Worm (Caenorhabditis elegans) whole organism, early embryonic: ENCODE results near the gene clec-230.

Source experiments
- B0310.2 ChIP-seq: sonication (generic microtip); optimal IDR thresholded peaks from 2 replicates; lab custom pipeline; 2016; ENCODE audit warnings: mild to moderate bottlenecking, missing genetic modification characterization, missing compliant biosample characterization
- F13C5.2 ChIP-seq: sonication (generic microtip); optimal IDR thresholded peaks from 2 replicates; lab custom pipeline; 2017; ENCODE audit warnings: mild to moderate bottlenecking, missing genetic modification characterization, inconsistent platforms, missing compliant biosample characterization
- aly-1 ChIP-seq: sonication (generic microtip); optimal IDR thresholded peaks from 2 replicates; lab custom pipeline; 2016; ENCODE audit warnings: missing genetic modification characterization, missing compliant biosample characterization
- ama-1 ChIP-seq: fragments of 150-350 bp; optimal IDR thresholded peaks from 2 replicates; lab custom pipeline; 2014
- ceh-13 ChIP-seq: fragments of 200-800 bp; sonication (Bioruptor generic); optimal IDR thresholded peaks from 2 replicates; lab custom pipeline; 2018; ENCODE audit warnings: mild to moderate bottlenecking, missing genetic modification characterization, missing compliant biosample characterization
- ceh-36 ChIP-seq: sonication (generic microtip); optimal IDR thresholded peaks from 2 replicates; lab custom pipeline; 2016; ENCODE audit warnings: missing genetic modification characterization, inconsistent platforms, missing compliant biosample characterization
- ets-7 ChIP-seq: sonication (generic microtip); optimal IDR thresholded peaks from 2 replicates; lab custom pipeline; 2016; ENCODE audit warnings: missing genotype, missing genetic modification characterization, missing compliant biosample characterization
- flt-1 ChIP-seq: fragments of 200-800 bp; sonication (Bioruptor generic); IDR thresholded peaks from 2 replicates; pipeline ENCODE4 v1.3.6; 2022; ENCODE audit warnings: missing genetic modification characterization, missing compliant biosample characterization
- hmbx-1 ChIP-seq: sonication (generic microtip); optimal IDR thresholded peaks from 2 replicates; lab custom pipeline; 2016; ENCODE audit warnings: mild to moderate bottlenecking, missing genetic modification characterization, missing compliant biosample characterization
- hmg-4 ChIP-seq: fragments of 200-800 bp; sonication (Bioruptor generic); optimal IDR thresholded peaks from 2 replicates; lab custom pipeline; 2018; ENCODE audit warnings: mild to moderate bottlenecking, missing genetic modification characterization, missing compliant biosample characterization
- hnd-1 ChIP-seq: sonication (generic microtip); optimal IDR thresholded peaks from 2 replicates; lab custom pipeline; 2016; ENCODE audit warnings: missing genetic modification characterization, missing compliant biosample characterization
- pes-1 ChIP-seq: fragments of 200-800 bp; sonication (Bioruptor generic); IDR thresholded peaks from 2 replicates; pipeline ENCODE4 v1.3.6; 2022; ENCODE audit warnings: missing genetic modification reagents, missing genetic modification characterization, missing compliant biosample characterization
- scrt-1 ChIP-seq: fragments of 200-800 bp; sonication (Bioruptor generic); IDR thresholded peaks from 2 replicates; pipeline ENCODE4 v1.3.6; 2022; ENCODE audit warnings: missing genetic modification characterization, missing compliant biosample characterization
- sea-1 ChIP-seq: fragments of 200-800 bp; sonication (Bioruptor generic); conservative IDR thresholded peaks from 2 replicates; pipeline ENCODE4 v1.3.6; 2022; ENCODE audit warnings: missing genetic modification characterization, missing compliant biosample characterization
- tbx-11 ChIP-seq: fragments of 200-800 bp; sonication (Bioruptor generic); IDR thresholded peaks from 2 replicates; pipeline ENCODE4 v1.3.6; 2022; ENCODE audit warnings: missing genetic modification characterization, missing compliant biosample characterization
- tbx-37 ChIP-seq: fragments of 200-800 bp; sonication (Bioruptor generic); conservative IDR thresholded peaks from 2 replicates; pipeline ENCODE4 v1.3.6; 2022; ENCODE audit warnings: missing genetic modification reagents, missing genetic modification characterization, missing compliant biosample characterization
- tra-4 ChIP-seq: sonication (generic microtip); optimal IDR thresholded peaks from 2 replicates; lab custom pipeline; 2017; ENCODE audit warnings: missing genetic modification characterization, missing compliant biosample characterization

The clec-230 gene

DNA sequence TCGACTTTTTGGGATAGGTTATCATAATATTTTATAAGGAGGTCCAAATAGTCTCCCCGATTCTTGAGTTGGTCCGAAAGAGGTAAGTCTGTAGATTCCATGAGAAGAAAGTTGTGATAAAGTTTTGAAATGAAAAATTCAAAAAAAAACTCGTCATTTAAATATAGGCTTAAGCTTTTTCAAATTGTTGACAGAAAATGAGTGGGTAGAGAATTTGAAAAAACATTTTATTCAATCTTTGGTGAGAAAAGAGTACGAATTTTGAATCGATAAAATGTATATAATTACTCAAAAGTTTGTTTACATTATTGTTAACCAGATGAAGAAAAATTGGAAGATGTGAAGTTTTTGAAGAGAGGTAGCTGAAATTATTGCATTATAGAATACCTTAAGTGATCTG is 43.4 kb downstream of the clec-230 start, which contains the start of gene T26H8.5:
Gene T26H8.5, minus strand, starts transcription at position 101 of the 400 bp plus-strand sequence.
- no peak for TF ChIP-seq scrt-1 (GFP tag; lab: Robert Waterston, UW)
- no peak for TF ChIP-seq aly-1
- TF ChIP-seq hmbx-1 (tag; lab: Kevin White, UChicago): no peak
- no peak for TF ChIP-seq ama-1 (lab: Kevin White, UChicago)
- TF ChIP-seq hmg-4 (GFP tag; lab: Kevin White, UChicago): no peak
- TF ChIP-seq sea-1 (GFP tag; lab: Robert Waterston, UW): no peak
- no peak for TF ChIP-seq tbx-11 (GFP tag; lab: Robert Waterston, UW)
- no peak for TF ChIP-seq hnd-1 (tag; lab: Kevin White, UChicago)
- TF ChIP-seq tra-4 (tag; lab: Kevin White, UChicago): no peak
- TF ChIP-seq ceh-13 (GFP tag; lab: Kevin White, UChicago): no peak
- no peak for TF ChIP-seq ets-7 (tag; lab: Kevin White, UChicago)
- no peak for TF ChIP-seq flt-1 (GFP tag; lab: Robert Waterston, UW)
- TF ChIP-seq ceh-36 (tag; lab: Kevin White, UChicago): no peak
- no peak for TF ChIP-seq F13C5.2
- no peak for TF ChIP-seq tbx-37 (GFP tag; lab: Robert Waterston, UW)
- TF ChIP-seq B0310.2: no peak
- no peak for TF ChIP-seq pes-1 (GFP tag; lab: Robert Waterston, UW)

DNA sequence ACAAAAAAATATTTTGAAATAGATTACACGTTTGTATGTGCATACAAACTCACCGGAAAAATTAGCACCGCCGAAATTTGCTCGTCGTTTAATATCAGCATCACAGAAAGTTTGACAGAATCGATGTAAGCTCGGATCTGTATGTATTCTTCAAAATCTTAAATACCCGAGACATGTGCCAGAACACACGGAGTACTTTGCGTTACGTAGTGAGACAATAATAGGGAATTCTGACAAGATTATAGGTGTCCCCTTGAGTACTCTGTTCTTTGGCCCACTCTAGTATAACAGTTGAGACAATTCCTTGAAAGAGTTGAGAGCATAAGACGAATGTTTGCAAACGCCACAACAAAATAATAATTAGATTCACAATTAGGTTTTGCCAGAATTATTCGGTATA is 45.3 kb downstream of the clec-230 start, which contains the start of gene srx-48:
Gene srx-48, minus strand, starts transcription at position 101 of the 400 bp plus-strand sequence.
- TF ChIP-seq tbx-37 (GFP tag; lab: Robert Waterston, UW): no peak
- no peak for TF ChIP-seq ceh-13 (GFP tag; lab: Kevin White, UChicago)
- no peak for TF ChIP-seq flt-1 (GFP tag; lab: Robert Waterston, UW)
- TF ChIP-seq ama-1 (lab: Kevin White, UChicago): no peak
- TF ChIP-seq F13C5.2: no peak
- TF ChIP-seq ets-7 (tag; lab: Kevin White, UChicago): no peak
- TF ChIP-seq aly-1: no peak

DNA sequence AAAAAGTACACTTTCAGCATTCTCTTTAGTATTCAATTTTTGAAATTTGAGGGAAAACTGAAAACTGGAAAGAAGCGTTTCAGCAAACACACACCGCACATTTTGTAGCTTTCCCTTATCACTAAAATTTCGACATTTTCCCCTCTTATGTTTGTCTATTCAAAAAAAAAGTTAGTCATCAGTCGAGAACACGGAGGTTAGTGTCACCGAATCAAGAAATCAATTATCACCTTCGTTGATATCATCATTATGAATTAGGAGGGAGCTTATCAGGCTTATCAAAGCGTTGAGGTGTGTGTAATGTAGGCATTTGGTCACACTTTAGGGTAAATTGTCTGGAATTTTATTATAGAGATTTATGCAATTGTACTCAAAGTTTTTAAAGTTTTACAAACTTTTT is 50.3 kb downstream of the clec-230 start, which contains the start of gene cpr-3:
Gene cpr-3, minus strand, starts transcription at position 104 of the 400 bp plus-strand sequence.
- TF ChIP-seq hmbx-1 (tag; lab: Kevin White, UChicago): no peak
- no peak for TF ChIP-seq tra-4 (tag; lab: Kevin White, UChicago)
